Worm (Caenorhabditis elegans) whole organism, L4 larva: ENCODE data around the gene ets-9.

Source experiments
- T20F7.1 ChIP-seq: fragments of 200-800 bp; sonication (Bioruptor generic); optimal IDR thresholded peaks from 2 replicates; lab custom pipeline; 2018; ENCODE audit warnings: mild to moderate bottlenecking, missing genetic modification characterization, missing compliant biosample characterization
- Y105C5A.15 ChIP-seq: fragments of 200-800 bp; sonication (Bioruptor generic); IDR thresholded peaks from 2 replicates; pipeline ENCODE4 v1.3.6; 2022; ENCODE audit warnings: missing genetic modification characterization, missing compliant biosample characterization
- Y5F2A.4 ChIP-seq: fragments of 200-800 bp; sonication (Bioruptor generic); optimal IDR thresholded peaks from 2 replicates; lab custom pipeline; 2018; ENCODE audit warnings: mild to moderate bottlenecking, missing genetic modification characterization, missing compliant biosample characterization
- ZK546.5 ChIP-seq, 2 experiments: sonication (generic microtip); optimal IDR thresholded peaks; 2 replicates each; lab custom pipeline; 2017; ENCODE audit warnings: missing biosample characterization in 2 of 2, missing genetic modification characterization in 2 of 2
- aha-1 ChIP-seq: fragments of 150-350 bp; peaks from one replicate; lab custom pipeline; 2014; ENCODE audit warnings: missing biosample characterization, missing genetic modification characterization
- ama-1 ChIP-seq: fragments of 150-350 bp; optimal IDR thresholded peaks from 2 replicates; lab custom pipeline; 2014; ENCODE audit warnings: inconsistent platforms, mixed read lengths
- ceh-20 ChIP-seq: fragments of 200-800 bp; sonication (Bioruptor generic); IDR thresholded peaks from 2 replicates; pipeline ENCODE4 v1.3.6; 2022; ENCODE audit warnings: missing genetic modification reagents, missing genetic modification characterization, missing compliant biosample characterization
- ctbp-1 ChIP-seq: fragments of 200-800 bp; sonication (Bioruptor generic); IDR thresholded peaks from 2 replicates; pipeline ENCODE4 v1.3.6; 2022; ENCODE audit warnings: missing genetic modification reagents, missing genetic modification characterization, missing compliant biosample characterization
- daf-16 ChIP-seq, 3 experiments: sonication (generic microtip); optimal IDR thresholded peaks; 2 replicates each; lab custom pipeline; 2016 to 2017; ENCODE audit warnings: missing genetic modification characterization in 3 of 3, missing genetic modification reagents in 3 of 3, mild to moderate bottlenecking in 2 of 3, missing compliant biosample characterization in 2 of 3, missing biosample characterization in 1 of 3, moderate library complexity in 1 of 3
- dmd-9 ChIP-seq: fragments of 200-800 bp; sonication (Bioruptor generic); IDR thresholded peaks from 2 replicates; pipeline ENCODE4 v1.3.6; 2022; ENCODE audit warnings: missing genetic modification reagents, missing genetic modification characterization, missing compliant biosample characterization
- dpl-1 ChIP-seq: fragments of 150-350 bp; optimal IDR thresholded peaks from 2 replicates; lab custom pipeline; 2014; ENCODE audit warnings: missing biosample characterization, missing genetic modification reagents, missing genetic modification characterization
- dve-1 ChIP-seq: sonication (generic microtip); optimal IDR thresholded peaks from 2 replicates; lab custom pipeline; 2017; ENCODE audit warnings: antibody characterized with exemption, mild to moderate bottlenecking, missing genetic modification characterization, missing compliant biosample characterization; ENCODE audit not compliant: insufficient read depth
- egl-27 ChIP-seq: sonication (generic microtip); optimal IDR thresholded peaks from 3 replicates; lab custom pipeline; 2017; ENCODE audit warnings: missing biosample characterization, missing genetic modification reagents, missing genetic modification characterization
- egl-43 ChIP-seq: fragments of 200-800 bp; sonication (Bioruptor generic); IDR thresholded peaks from 2 replicates; pipeline ENCODE4 v1.3.6; 2022; ENCODE audit warnings: missing genetic modification reagents, missing genetic modification characterization, missing compliant biosample characterization
- gei-8 ChIP-seq: fragments of 200-800 bp; sonication (Bioruptor generic); optimal IDR thresholded peaks from 2 replicates; lab custom pipeline; 2018; ENCODE audit warnings: mild to moderate bottlenecking, missing genetic modification characterization, missing compliant biosample characterization
- hlh-11 ChIP-seq: fragments of 200-800 bp; sonication (Bioruptor generic); optimal IDR thresholded peaks from 2 replicates; lab custom pipeline; 2018; ENCODE audit warnings: mild to moderate bottlenecking, missing genetic modification characterization, missing compliant biosample characterization
- hlh-30 ChIP-seq: sonication (generic microtip); optimal IDR thresholded peaks from 2 replicates; lab custom pipeline; 2017; ENCODE audit warnings: antibody characterized with exemption, mild to moderate bottlenecking, missing genetic modification characterization, missing compliant biosample characterization; ENCODE audit not compliant: insufficient read depth
- lim-7 ChIP-seq: fragments of 200-800 bp; sonication (Bioruptor generic); IDR thresholded peaks from 2 replicates; pipeline ENCODE4 v1.3.6; 2022; ENCODE audit warnings: missing genetic modification characterization, missing compliant biosample characterization
- lin-13 ChIP-seq: fragments of 150-350 bp; optimal IDR thresholded peaks from 2 replicates; lab custom pipeline; 2014; ENCODE audit warnings: missing biosample characterization, missing genetic modification reagents, missing genetic modification characterization
- lin-38 ChIP-seq: fragments of 200-800 bp; sonication (Bioruptor generic); IDR thresholded peaks from 2 replicates; pipeline ENCODE4 v1.3.6; 2022; ENCODE audit warnings: missing genetic modification reagents, missing genetic modification characterization, missing compliant biosample characterization
- lir-3 ChIP-seq: sonication (generic microtip); optimal IDR thresholded peaks from 2 replicates; lab custom pipeline; 2016; ENCODE audit warnings: mild to moderate bottlenecking, missing genetic modification characterization, missing compliant biosample characterization
- mdt-29 ChIP-seq: fragments of 200-800 bp; sonication (Bioruptor generic); IDR thresholded peaks from 2 replicates; pipeline ENCODE4 v1.3.6; 2022; ENCODE audit warnings: missing genetic modification reagents, missing genetic modification characterization, missing compliant biosample characterization
- mes-2 ChIP-seq: sonication (generic microtip); optimal IDR thresholded peaks from 2 replicates; lab custom pipeline; 2016; ENCODE audit warnings: missing genotype, mild to moderate bottlenecking, missing genetic modification characterization, missing compliant biosample characterization; ENCODE audit not compliant: poor library complexity, severe bottlenecking
- mxl-2 ChIP-seq: fragments of 200-800 bp; sonication (Bioruptor generic); conservative IDR thresholded peaks from 2 replicates; pipeline ENCODE4 v1.3.6; 2022; ENCODE audit warnings: missing genetic modification reagents, missing genetic modification characterization, missing compliant biosample characterization
- nhr-10 ChIP-seq: fragments of 150-350 bp; optimal IDR thresholded peaks from 2 replicates; lab custom pipeline; 2014; ENCODE audit warnings: missing biosample characterization, missing genetic modification characterization
- nhr-102 ChIP-seq: sonication (generic microtip); optimal IDR thresholded peaks from 2 replicates; lab custom pipeline; 2016; ENCODE audit warnings: mild to moderate bottlenecking, missing genetic modification characterization, moderate library complexity, missing compliant biosample characterization
- nhr-11 ChIP-seq: fragments of 150-350 bp; optimal IDR thresholded peaks from 2 replicates; lab custom pipeline; 2014; ENCODE audit warnings: missing biosample characterization, missing genetic modification characterization
- nhr-111 ChIP-seq: fragments of 200-800 bp; sonication (Bioruptor generic); optimal IDR thresholded peaks from 2 replicates; lab custom pipeline; 2018; ENCODE audit warnings: mild to moderate bottlenecking, missing genetic modification characterization, missing compliant biosample characterization
- nhr-237 ChIP-seq: sonication (generic microtip); optimal IDR thresholded peaks from 2 replicates; lab custom pipeline; 2017; ENCODE audit warnings: missing biosample characterization, missing genetic modification characterization
- nhr-25 ChIP-seq: sonication (generic microtip); optimal IDR thresholded peaks from 2 replicates; lab custom pipeline; 2017; ENCODE audit warnings: missing genetic modification characterization, mild to moderate bottlenecking, missing compliant biosample characterization, antibody characterized with exemption, moderate library complexity, borderline replicate concordance; ENCODE audit not compliant: insufficient read depth
- nhr-28 ChIP-seq: fragments of 150-350 bp; optimal IDR thresholded peaks from 2 replicates; lab custom pipeline; 2014; ENCODE audit warnings: missing biosample characterization, missing genetic modification characterization
- nhr-48 ChIP-seq: sonication (generic microtip); optimal IDR thresholded peaks from 2 replicates; lab custom pipeline; 2016; ENCODE audit warnings: mild to moderate bottlenecking, missing genetic modification characterization, missing compliant biosample characterization
- nhr-6 ChIP-seq: fragments of 150-350 bp; optimal IDR thresholded peaks from 2 replicates; lab custom pipeline; 2014; ENCODE audit warnings: missing biosample characterization, missing genetic modification characterization
- nhr-77 ChIP-seq: fragments of 150-350 bp; optimal IDR thresholded peaks from 2 replicates; lab custom pipeline; 2014; ENCODE audit warnings: missing biosample characterization, missing genetic modification characterization
- php-3 ChIP-seq: fragments of 200-800 bp; sonication (Bioruptor generic); IDR thresholded peaks from 2 replicates; pipeline ENCODE4 v1.3.6; 2022; ENCODE audit warnings: missing genetic modification reagents, missing genetic modification characterization, missing compliant biosample characterization
- skn-1 ChIP-seq: fragments of 150-350 bp; optimal IDR thresholded peaks from 2 replicates; lab custom pipeline; 2014; ENCODE audit warnings: missing biosample characterization, missing genetic modification characterization
- spr-1 ChIP-seq: sonication (generic microtip); optimal IDR thresholded peaks from 2 replicates; lab custom pipeline; 2016; ENCODE audit warnings: mild to moderate bottlenecking, missing genetic modification characterization, missing compliant biosample characterization
- tag-97 ChIP-seq: fragments of 200-800 bp; sonication (Bioruptor generic); IDR thresholded peaks from 2 replicates; pipeline ENCODE4 v1.3.6; 2022; ENCODE audit warnings: missing genetic modification characterization, missing compliant biosample characterization
- tra-1 ChIP-seq: fragments of 200-800 bp; sonication (Bioruptor generic); IDR thresholded peaks from 2 replicates; pipeline ENCODE4 v1.3.6; 2022; ENCODE audit warnings: missing genetic modification reagents, missing genetic modification characterization, missing compliant biosample characterization
- ztf-11 ChIP-seq: fragments of 150-350 bp; optimal IDR thresholded peaks from 2 replicates; lab custom pipeline; 2014; ENCODE audit warnings: missing biosample characterization, missing genetic modification characterization

The ets-9 gene

ce11 chrX:4246867-4247591 is 32.5 kb upstream of the ets-9 start, which contains the start of gene F48D6.4 (continued):
- no peak for TF ChIP-seq ZK546.5 (tag; optimal IDR thresholded peaks at IDR 0.05; lab: Kevin White, UChicago)
- TF ChIP-seq Y105C5A.15 (GFP tag; lab: Robert Waterston, UW) = no peak
- TF ChIP-seq hlh-30 (tag; lab: Kevin White, UChicago) = no peak
- TF ChIP-seq skn-1 (tag; lab: Kevin White, UChicago) = no peak
- TF ChIP-seq ctbp-1 = no peak
- TF ChIP-seq ama-1 (lab: Kevin White, UChicago) = peak; percentile 85
- no peak for TF ChIP-seq tag-97 (GFP tag; lab: Robert Waterston, UW)
- no peak for TF ChIP-seq nhr-10 (tag; lab: Kevin White, UChicago)
- no peak for TF ChIP-seq T20F7.1 (GFP tag; lab: Kevin White, UChicago)
- no peak for TF ChIP-seq nhr-25
- TF ChIP-seq aha-1 (tag; lab: Kevin White, UChicago) = no peak
- TF ChIP-seq mes-2 = peak; percentile 4
- no peak for TF ChIP-seq ztf-11 (tag; lab: Kevin White, UChicago)
- TF ChIP-seq tra-1 = 0 out of 2 replicates have a peak, but pooled peaks have one; percentile 20
- no peak for TF ChIP-seq mdt-29 (GFP tag; lab: Robert Waterston, UW)
- TF ChIP-seq egl-27 = no peak
- TF ChIP-seq dmd-9 (GFP tag; lab: Robert Waterston, UW) = no peak
- no peak for TF ChIP-seq nhr-77 (tag; lab: Kevin White, UChicago)
- TF ChIP-seq lir-3 (tag; lab: Kevin White, UChicago) = no peak

ce11 chrX:4248417-4248816 is 31.1 kb upstream of the ets-9 start:
- no peak for TF ChIP-seq aha-1 (tag; lab: Kevin White, UChicago)
- TF ChIP-seq dpl-1 (GFP tag; lab: Kevin White, UChicago) = no peak
- TF ChIP-seq egl-43 = no peak
- peak; percentile 94 for TF ChIP-seq php-3 (GFP tag; lab: Robert Waterston, UW)
- TF ChIP-seq ceh-20 (GFP tag; lab: Robert Waterston, UW) = 0 out of 2 replicates have a peak, but pooled peaks have one; percentile 12
- no peak for TF ChIP-seq gei-8 (GFP tag; lab: Kevin White, UChicago)
- TF ChIP-seq mxl-2 (GFP tag; lab: Robert Waterston, UW) = no peak
- TF ChIP-seq nhr-48 (tag; lab: Kevin White, UChicago) = peak; percentile 28
- TF ChIP-seq lin-13 (GFP tag; lab: Kevin White, UChicago) = no peak
- TF ChIP-seq nhr-77 (tag; lab: Kevin White, UChicago) = peak; percentile 48
- no peak for TF ChIP-seq ama-1 (lab: Kevin White, UChicago)
- TF ChIP-seq nhr-111 = no peak
- no peak for TF ChIP-seq spr-1
- no peak for TF ChIP-seq Y5F2A.4 (GFP tag; lab: Kevin White, UChicago)
- peak; percentile 42 for TF ChIP-seq nhr-28 (tag; lab: Kevin White, UChicago)
- TF ChIP-seq lin-38 (GFP tag; lab: Robert Waterston, UW) = no peak
- TF ChIP-seq nhr-102 (tag; lab: Kevin White, UChicago) = peak; percentile 31
- TF ChIP-seq nhr-237 (tag; lab: Kevin White, UChicago) = no peak
- no peak for TF ChIP-seq nhr-6 (tag; lab: Kevin White, UChicago)
- peak; percentile 63 for TF ChIP-seq hlh-11 (tag; lab: Kevin White, UChicago)
- no peak for TF ChIP-seq Y105C5A.15 (GFP tag; lab: Robert Waterston, UW)
- peak; percentile 83 for TF ChIP-seq dve-1 (tag; lab: Kevin White, UChicago)
- TF ChIP-seq lim-7 (GFP tag; lab: Robert Waterston, UW) = no peak
- TF ChIP-seq daf-16 (GFP tag; optimal IDR thresholded peaks at IDR 0.05; lab: Kevin White, UChicago) = no peak
- peak; percentile 100 for TF ChIP-seq daf-16 (tag; optimal IDR thresholded peaks at IDR 0.05; lab: Kevin White, UChicago)
- no peak for TF ChIP-seq nhr-11 (tag; lab: Kevin White, UChicago)
- no peak for TF ChIP-seq nhr-10 (tag; lab: Kevin White, UChicago)
